Worm (Caenorhabditis elegans) whole organism, L3 larva: ENCODE results near the gene F19B6.3.

Experiments used
- elt-2 ChIP-seq: sonication (generic microtip); optimal IDR thresholded peaks from 2 replicates; lab custom pipeline; 2016; ENCODE audit warnings: missing genetic modification reagents, mild to moderate bottlenecking, missing genetic modification characterization, missing compliant biosample characterization
- elt-3 ChIP-seq, 3 experiments: fragments of 150-350 bp in 1 of 3; sonication (generic microtip) in 2 of 3; optimal IDR thresholded peaks; 2 replicates in 2 of 3; 4 replicates in 1 of 3; lab custom pipeline; 2014 to 2017; ENCODE audit warnings: missing biosample characterization in 3 of 3, missing genetic modification characterization in 3 of 3
- jun-1 ChIP-seq: fragments of 150-350 bp; optimal IDR thresholded peaks from 2 replicates; lab custom pipeline; 2014; ENCODE audit warnings: missing biosample characterization, missing genetic modification reagents, missing genetic modification characterization
- nhr-11 ChIP-seq: fragments of 150-350 bp; optimal IDR thresholded peaks from 2 replicates; lab custom pipeline; 2014; ENCODE audit warnings: missing biosample characterization, missing genetic modification characterization
- pqm-1 ChIP-seq: fragments of 150-350 bp; optimal IDR thresholded peaks from 2 replicates; lab custom pipeline; 2017; ENCODE audit warnings: missing biosample characterization, missing genetic modification characterization, inconsistent platforms
- unc-62 ChIP-seq: fragments of 150-350 bp; sonication (generic microtip); optimal IDR thresholded peaks from 4 replicates; lab custom pipeline; 2014; ENCODE audit warnings: missing biosample characterization, missing genetic modification reagents, missing genetic modification characterization
- ztf-11 ChIP-seq: fragments of 150-350 bp; optimal IDR thresholded peaks from 2 replicates; lab custom pipeline; 2014; ENCODE audit warnings: missing biosample characterization, missing genetic modification characterization

DNA sequence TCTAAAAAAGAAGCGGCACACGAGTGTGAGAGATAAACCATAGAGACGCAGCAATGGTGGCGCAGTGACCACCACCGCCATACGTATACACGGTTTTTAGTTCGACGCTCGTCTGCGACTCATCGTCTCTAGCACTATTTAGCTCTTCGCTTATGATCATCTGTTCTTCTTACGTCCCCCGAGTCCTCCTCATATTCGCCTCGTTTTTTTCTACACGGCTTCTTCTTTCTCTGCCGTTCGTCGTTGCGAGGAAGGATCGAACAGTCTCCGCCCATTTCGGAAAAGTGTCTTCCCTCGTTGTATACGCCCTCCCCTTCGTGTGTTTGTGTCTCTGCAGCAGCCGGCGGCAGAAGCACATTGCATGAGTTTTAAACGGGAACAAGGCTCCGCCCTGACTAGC is 37.9 kb downstream of the F19B6.3 start:
- TF ChIP-seq elt-2, result no peak
- TF ChIP-seq elt-3 (tag; optimal IDR thresholded peaks at IDR 0.05; lab: Kevin White, UChicago), result no peak
- no peak for TF ChIP-seq pqm-1
- no peak for TF ChIP-seq ztf-11 (tag; lab: Kevin White, UChicago)
- TF ChIP-seq jun-1, result no peak
- TF ChIP-seq unc-62 (GFP tag; lab: Kevin White, UChicago), result no peak
- no peak for TF ChIP-seq nhr-11 (tag; lab: Kevin White, UChicago)
